Worm (Caenorhabditis elegans): ENCODE data around the gene T16A1.10.

ce11 chrII:2093456-2093926, 1.6 kb upstream of the T16A1.10 start, which contains the start of gene fbxb-37:
- no peak for TF ChIP-seq nhr-77 (tag; optimal IDR thresholded peaks at IDR 0.05)
- no peak for TF ChIP-seq ces-1 (GFP tag; optimal IDR thresholded peaks at IDR 0.05)
- no peak for TF ChIP-seq nhr-76 (tag; optimal IDR thresholded peaks at IDR 0.05)
- TF ChIP-seq pha-4 (GFP tag; IDR thresholded peaks at IDR 0.05), result no peak
- TF ChIP-seq pha-4 (tag; optimal IDR thresholded peaks at IDR 0.05), result no peak
- TF ChIP-seq mdt-29 (GFP tag; IDR thresholded peaks at IDR 0.05), result no peak
- TF ChIP-seq snpc-1.2 (GFP tag; IDR thresholded peaks at IDR 0.05), result no peak
- TF ChIP-seq aly-2 (tag; optimal IDR thresholded peaks at IDR 0.05), result no peak
- no peak for TF ChIP-seq ztf-11 (tag; optimal IDR thresholded peaks at IDR 0.05)
- no peak for TF ChIP-seq pqm-1 (tag; optimal IDR thresholded peaks at IDR 0.05)

Measured in whole organism, L4 larva.